Worm (Caenorhabditis elegans): ENCODE results near the gene mrps-26.

The mrps-26 gene

ce11 chrIII:5254108-5254507, 19.7 kb downstream of the mrps-26 start, which contains the start of the genes sumv-1 and gop-1:
sumv-1 (minus strand) TSS chrIII:5254187.
gop-1 (plus strand) TSS chrIII:5254438.
- TF ChIP-seq lin-35 (GFP tag; optimal IDR thresholded peaks at IDR 0.05) (peak; percentile 3 to 11), dpl-1 (GFP tag; optimal IDR thresholded peaks at IDR 0.05) (peak in 1 of 3 experiments; percentile 14), efl-1 (optimal IDR thresholded peaks at IDR 0.05) (no peak), efl-1 (GFP tag; optimal IDR thresholded peaks at IDR 0.05 in 1 of 2) (peak; percentile 2 to 81), F16B12.6 (tag; optimal IDR thresholded peaks at IDR 0.05) (no peak), Y116A8C.19 (tag; optimal IDR thresholded peaks at IDR 0.05; ENCODE audit: borderline replicate concordance) (no peak)

ce11 chrIII:5258918-5259317, 24.5 kb downstream of the mrps-26 start, which contains the start of gene gop-2:
gop-2 (plus strand) TSS chrIII:5259023.
- TF ChIP-seq ama-1 (optimal IDR thresholded peaks at IDR 0.05) (no peak), lin-14 (GFP tag; optimal IDR thresholded peaks at IDR 0.05) (no peak), skn-1 (tag; optimal IDR thresholded peaks at IDR 0.05) (no peak), pqm-1 (tag; optimal IDR thresholded peaks at IDR 0.05) (no peak), lin-39 (tag; optimal IDR thresholded peaks at IDR 0.05) (no peak), unc-62 (GFP tag; optimal IDR thresholded peaks at IDR 0.05) (no peak), blmp-1 (tag; optimal IDR thresholded peaks at IDR 0.05) (no peak), sox-4 (tag; optimal IDR thresholded peaks at IDR 0.05) (no peak), hlh-17 (GFP tag; optimal IDR thresholded peaks at IDR 0.05; ENCODE audit: borderline replicate concordance) (no peak), nhr-71 (tag; optimal IDR thresholded peaks at IDR 0.05) (no peak), unc-86 (tag; optimal IDR thresholded peaks at IDR 0.05) (no peak), mep-1 (tag; optimal IDR thresholded peaks at IDR 0.05) (no peak), swsn-7 (tag; optimal IDR thresholded peaks at IDR 0.05) (no peak)

ce11 chrIII:5260394-5260793, 26.0 kb downstream of the mrps-26 start, which contains the start of gene gop-3:
gop-3 (plus strand) TSS chrIII:5260694.
- TF ChIP-seq ama-1 (optimal IDR thresholded peaks at IDR 0.05) = no peak
- no peak for TF ChIP-seq aha-1 (tag; optimal IDR thresholded peaks at IDR 0.05)
- no peak for TF ChIP-seq alr-1 (tag; optimal IDR thresholded peaks at IDR 0.05; ENCODE audit: borderline replicate concordance)
- TF ChIP-seq fkh-8 (tag; optimal IDR thresholded peaks at IDR 0.05) = no peak
- no peak for TF ChIP-seq tlp-1 (tag; optimal IDR thresholded peaks at IDR 0.05)
- no peak for TF ChIP-seq nhr-84 (tag; optimal IDR thresholded peaks at IDR 0.05)
- no peak for TF ChIP-seq unc-130 (tag; optimal IDR thresholded peaks at IDR 0.05)
- TF ChIP-seq egl-27 (tag; optimal IDR thresholded peaks at IDR 0.05) = no peak
- TF ChIP-seq zip-4 (GFP tag; optimal IDR thresholded peaks at IDR 0.05) = no peak
- TF ChIP-seq mef-2 (tag; optimal IDR thresholded peaks at IDR 0.05) = no peak
- no peak for TF ChIP-seq pqm-1 (tag; optimal IDR thresholded peaks at IDR 0.05)
- TF ChIP-seq nhr-19 (GFP tag; conservative IDR thresholded peaks at IDR 0.05) = no peak
- no peak for TF ChIP-seq sox-4 (tag; optimal IDR thresholded peaks at IDR 0.05)
- TF ChIP-seq C04F5.9 (tag; optimal IDR thresholded peaks at IDR 0.05) = no peak
- no peak for TF ChIP-seq pax-3 (tag; optimal IDR thresholded peaks at IDR 0.05)
- TF ChIP-seq hlh-4 (tag; optimal IDR thresholded peaks at IDR 0.05) = no peak

DNA sequence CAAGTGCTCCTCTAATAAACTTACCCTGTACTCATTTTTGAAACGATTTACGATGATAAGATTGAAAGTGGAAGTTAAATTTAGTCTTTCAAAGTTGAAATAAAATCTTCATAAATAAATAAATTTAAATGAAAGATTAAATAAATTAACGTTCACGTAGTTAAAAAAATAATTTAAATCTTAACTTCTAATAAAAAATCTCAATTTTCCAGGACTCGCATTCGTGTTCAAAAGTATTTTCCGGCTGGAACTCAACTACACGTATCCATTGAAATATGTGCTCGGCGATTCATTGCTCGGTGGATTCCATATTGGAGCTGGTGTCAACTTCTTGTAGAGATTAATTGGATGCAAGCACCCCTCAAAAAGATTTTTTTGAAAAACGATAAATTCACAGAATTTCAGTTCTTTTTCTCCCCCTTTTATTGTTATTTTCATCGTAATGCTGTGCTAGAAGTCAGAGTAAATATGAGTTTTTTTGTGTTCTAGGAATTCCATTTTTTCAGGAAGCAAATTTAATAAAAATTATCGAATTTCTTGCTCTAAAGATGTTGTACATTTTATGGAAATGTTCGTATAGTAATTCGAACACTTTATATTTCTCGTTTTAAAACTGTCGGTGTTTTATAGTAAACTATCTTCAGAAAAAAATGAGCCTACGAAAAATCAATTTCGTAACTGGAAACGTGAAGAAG, 29.0 kb downstream of the mrps-26 start, which contains the start of the genes C34E10.9 and hap-1:
C34E10.9 (minus strand) TSS at position 101 of the 695 bp plus-strand sequence.
hap-1 (plus strand) TSS at position 645 of the 695 bp plus-strand sequence.
- TF ChIP-seq hlh-4 (tag; optimal IDR thresholded peaks at IDR 0.05) = no peak
- no peak for TF ChIP-seq efl-1 (optimal IDR thresholded peaks at IDR 0.05)
- TF ChIP-seq efl-1 (GFP tag; optimal IDR thresholded peaks at IDR 0.05 in 1 of 2) = peak in 1 of 2 experiments; percentile 18
- no peak for TF ChIP-seq nhr-20 (tag; optimal IDR thresholded peaks at IDR 0.05)

- TF ChIP-seq unc-98 (GFP tag; IDR thresholded peaks at IDR 0.05) = no peak
- TF ChIP-seq ztf-4 (tag; optimal IDR thresholded peaks at IDR 0.05) = no peak
- TF ChIP-seq grh-1 (GFP tag; IDR thresholded peaks at IDR 0.05) = no peak
- TF ChIP-seq egl-27 (tag; optimal IDR thresholded peaks at IDR 0.05) = no peak
- no peak for TF ChIP-seq dsc-1 (tag; optimal IDR thresholded peaks at IDR 0.05)
- TF ChIP-seq lin-13 (GFP tag; optimal IDR thresholded peaks at IDR 0.05) = no peak
- TF ChIP-seq snpc-4 (tag; optimal IDR thresholded peaks at IDR 0.05) = no peak
- TF ChIP-seq rnt-1 (tag; optimal IDR thresholded peaks at IDR 0.05) = no peak
- TF ChIP-seq sup-37 (GFP tag; optimal IDR thresholded peaks at IDR 0.05) = no peak
- TF ChIP-seq isw-1 (GFP tag; IDR thresholded peaks at IDR 0.05) = no peak
- no peak for TF ChIP-seq nhr-85 (tag)
Measured at ce11 chrIII:5264813-5265212, 30.4 kb downstream of the mrps-26 start, which contains the start of gene gro-1. gro-1 (plus strand) TSS chrIII:5265113.
